Worm (Caenorhabditis elegans): ENCODE measurements around the gene cif-1.

Gene cif-1

DNA sequence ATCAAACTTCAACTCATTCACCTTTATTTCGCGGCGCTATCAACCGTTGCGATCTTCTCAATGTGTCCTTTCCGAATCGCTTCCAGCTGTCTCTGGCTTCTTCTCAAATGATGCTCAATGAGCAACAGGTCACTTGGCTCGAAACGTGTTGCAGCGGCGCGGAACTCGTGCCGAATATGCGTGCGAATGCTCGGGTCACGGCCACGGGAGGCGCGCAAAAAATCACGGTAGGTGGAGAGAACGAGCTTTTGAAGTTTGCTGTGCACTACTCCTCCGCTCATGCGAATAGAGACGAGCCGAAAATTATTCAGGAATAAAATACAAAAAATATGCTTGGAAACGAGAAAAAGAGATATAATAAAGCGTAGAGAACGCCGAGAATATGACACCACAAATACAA is at the start of gene cif-1:
Gene cif-1 (minus strand): TSS at position 297 of the 400 bp plus-strand sequence.
- TF ChIP-seq tbx-37 (GFP tag; conservative IDR thresholded peaks at IDR 0.05) (no peak), B0310.2 (tag; optimal IDR thresholded peaks at IDR 0.05) (no peak), sea-1 (GFP tag; conservative IDR thresholded peaks at IDR 0.05) (no peak), flt-1 (GFP tag; IDR thresholded peaks at IDR 0.05) (no peak), F13C5.2 (tag; optimal IDR thresholded peaks at IDR 0.05) (no peak), ets-7 (tag; optimal IDR thresholded peaks at IDR 0.05) (no peak), ama-1 (optimal IDR thresholded peaks at IDR 0.05) (no peak), hmg-4 (GFP tag; optimal IDR thresholded peaks at IDR 0.05) (no peak), tra-4 (tag; optimal IDR thresholded peaks at IDR 0.05) (no peak), hmbx-1 (tag; optimal IDR thresholded peaks at IDR 0.05) (no peak), ceh-13 (GFP tag; optimal IDR thresholded peaks at IDR 0.05) (no peak), scrt-1 (GFP tag; IDR thresholded peaks at IDR 0.05) (no peak), hnd-1 (tag; optimal IDR thresholded peaks at IDR 0.05) (no peak), pes-1 (GFP tag; IDR thresholded peaks at IDR 0.05) (no peak)

DNA sequence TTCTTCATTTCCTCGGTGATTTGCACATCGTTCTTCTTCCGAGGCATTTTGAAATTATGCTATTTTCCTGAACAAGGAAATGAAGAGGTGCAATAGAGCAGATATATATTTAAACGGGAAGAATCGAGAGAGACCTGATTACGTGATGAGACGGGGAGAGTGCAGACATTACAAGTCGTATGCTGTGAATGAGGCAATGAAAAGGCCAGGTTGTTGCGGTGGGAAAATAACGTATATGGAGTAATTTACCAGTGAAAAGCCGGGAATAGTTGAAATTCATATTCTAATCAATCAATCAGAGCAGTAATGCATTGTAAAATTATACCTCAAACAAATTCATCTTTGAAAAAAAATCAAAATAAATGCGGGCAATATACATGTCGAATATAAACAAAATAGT is 48.1 kb upstream of the cif-1 start, which contains the start of gene Y17G9B.8:
Gene Y17G9B.8 (minus strand): TSS at position 182 of the 400 bp plus-strand sequence.
- TF ChIP-seq tra-4 (tag; optimal IDR thresholded peaks at IDR 0.05) (no peak), hnd-1 (tag; optimal IDR thresholded peaks at IDR 0.05) (no peak)

DNA sequence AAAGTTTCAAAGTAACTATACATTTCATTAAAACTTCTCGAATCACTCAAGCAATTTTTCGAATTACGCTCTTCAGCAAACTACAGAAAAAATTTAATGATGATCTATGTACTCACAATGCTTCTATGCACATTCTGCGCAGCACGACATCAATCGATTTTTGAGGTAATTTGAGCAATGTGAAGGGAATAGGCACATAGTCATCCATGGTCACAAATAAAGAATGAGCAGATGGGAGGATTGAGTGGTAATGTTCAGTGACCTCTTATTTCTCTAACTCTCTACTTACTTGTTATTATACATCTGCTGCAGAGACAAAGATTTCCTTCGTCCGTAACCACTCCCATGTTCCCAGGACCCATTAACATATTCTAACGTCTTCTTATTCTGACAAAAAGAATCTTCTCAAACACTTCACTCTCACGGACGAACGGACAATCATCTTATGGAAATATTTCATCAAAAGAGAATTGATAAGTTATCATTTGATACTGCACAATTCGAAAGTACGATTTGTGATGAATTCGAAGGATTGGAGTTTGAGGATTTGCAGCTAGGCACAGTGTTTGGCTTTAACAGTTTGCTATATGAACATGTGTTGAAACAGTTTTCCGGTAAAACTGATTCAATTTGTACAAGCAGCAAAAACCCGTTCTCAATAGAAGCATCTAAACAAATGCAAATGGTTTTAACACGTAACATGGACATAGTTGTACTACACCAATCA is 45.5 kb upstream of the cif-1 start, which contains the start of the genes fbxb-77 and Y17G9B.11:
Gene fbxb-77 (minus strand): TSS at position 229 of the 727 bp plus-strand sequence.
Gene Y17G9B.11 (plus strand): TSS at position 677 of the 727 bp plus-strand sequence.
- TF ChIP-seq ceh-36 (tag; optimal IDR thresholded peaks at IDR 0.05) (no peak), tbx-37 (GFP tag; conservative IDR thresholded peaks at IDR 0.05) (no peak), hmg-4 (GFP tag; optimal IDR thresholded peaks at IDR 0.05) (no peak), aly-1 (tag; optimal IDR thresholded peaks at IDR 0.05) (no peak), ets-7 (tag; optimal IDR thresholded peaks at IDR 0.05) (no peak), B0310.2 (tag; optimal IDR thresholded peaks at IDR 0.05) (no peak), tra-4 (tag; optimal IDR thresholded peaks at IDR 0.05) (no peak), scrt-1 (GFP tag; IDR thresholded peaks at IDR 0.05) (no peak), tbx-11 (GFP tag; IDR thresholded peaks at IDR 0.05) (no peak), ceh-13 (GFP tag; optimal IDR thresholded peaks at IDR 0.05) (no peak)

DNA sequence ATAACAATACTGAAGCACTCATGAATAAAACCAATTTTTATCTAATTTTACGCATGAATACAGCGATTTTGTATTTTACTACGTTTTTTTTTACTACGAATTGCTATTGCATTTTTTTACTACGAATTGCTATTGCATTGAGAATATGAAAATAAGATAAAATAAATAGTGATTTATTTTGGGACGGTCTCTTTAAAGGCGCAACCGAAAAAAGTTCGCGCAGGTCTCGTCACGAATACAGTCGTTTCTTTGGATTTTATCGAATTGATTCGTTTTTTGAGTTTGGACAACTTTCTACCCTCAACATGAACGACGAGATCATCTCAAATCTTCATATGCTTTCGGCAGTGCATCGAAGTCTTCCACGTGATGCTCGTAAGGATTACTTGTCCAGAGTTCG is 41.3 kb upstream of the cif-1 start, which contains the start of gene Y17G9B.4:
Gene Y17G9B.4 (plus strand): TSS at position 306 of the 400 bp plus-strand sequence.
- no peak for TF ChIP-seq scrt-1 (GFP tag; IDR thresholded peaks at IDR 0.05)
- no peak for TF ChIP-seq hnd-1 (tag; optimal IDR thresholded peaks at IDR 0.05)
- no peak for TF ChIP-seq aly-1 (tag; optimal IDR thresholded peaks at IDR 0.05)
- no peak for TF ChIP-seq hmg-4 (GFP tag; optimal IDR thresholded peaks at IDR 0.05)
- no peak for TF ChIP-seq ama-1 (optimal IDR thresholded peaks at IDR 0.05)
- no peak for TF ChIP-seq ceh-13 (GFP tag; optimal IDR thresholded peaks at IDR 0.05)
- no peak for TF ChIP-seq F13C5.2 (tag; optimal IDR thresholded peaks at IDR 0.05)
- no peak for TF ChIP-seq ceh-36 (tag; optimal IDR thresholded peaks at IDR 0.05)
- TF ChIP-seq B0310.2 (tag; optimal IDR thresholded peaks at IDR 0.05), result no peak
- TF ChIP-seq tra-4 (tag; optimal IDR thresholded peaks at IDR 0.05), result no peak

DNA sequence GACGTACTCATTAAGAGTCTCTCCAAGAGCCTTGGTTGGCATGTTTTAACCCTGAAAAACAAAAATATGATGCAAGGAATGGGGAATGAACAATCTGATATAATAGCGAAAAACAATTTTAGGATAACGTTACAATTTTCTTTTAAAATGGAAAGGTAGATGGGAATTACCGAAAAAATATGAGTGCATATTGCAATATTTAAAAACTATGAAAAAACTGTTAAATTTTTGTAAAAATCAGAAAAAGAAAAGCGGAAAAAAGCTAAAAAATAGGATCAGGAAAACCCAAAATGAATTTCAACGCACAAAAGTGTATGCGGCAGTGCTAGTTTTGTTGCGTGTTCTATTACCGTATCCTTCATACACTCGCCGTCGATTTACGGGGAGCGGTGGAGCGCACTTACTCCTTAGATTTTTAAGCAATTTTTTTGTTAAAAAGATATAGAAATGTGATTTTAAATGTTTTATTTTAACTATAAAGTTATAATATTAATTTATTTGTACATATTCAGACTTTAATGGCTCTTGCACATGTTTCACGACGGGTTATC is 39.2 kb upstream of the cif-1 start, which contains the start of the genes rpl-20 and Y17G9B.5:
Gene rpl-20 (minus strand): TSS at position 51 of the 551 bp plus-strand sequence.
Gene Y17G9B.5 (plus strand): TSS at position 513 of the 551 bp plus-strand sequence.
- peak; percentile 49 for TF ChIP-seq B0310.2 (tag; optimal IDR thresholded peaks at IDR 0.05)
- TF ChIP-seq hmg-4 (GFP tag; optimal IDR thresholded peaks at IDR 0.05), result peak; percentile 81
- TF ChIP-seq tbx-11 (GFP tag; IDR thresholded peaks at IDR 0.05), result peak; percentile 78
- peak; percentile 80 for TF ChIP-seq scrt-1 (GFP tag; IDR thresholded peaks at IDR 0.05)
- no peak for TF ChIP-seq aly-1 (tag; optimal IDR thresholded peaks at IDR 0.05)
- TF ChIP-seq ets-7 (tag; optimal IDR thresholded peaks at IDR 0.05), result peak; percentile 54
- TF ChIP-seq tra-4 (tag; optimal IDR thresholded peaks at IDR 0.05), result peak; percentile 73
- TF ChIP-seq sea-1 (GFP tag; conservative IDR thresholded peaks at IDR 0.05), result peak; percentile 87
- peak; percentile 63 for TF ChIP-seq ceh-13 (GFP tag; optimal IDR thresholded peaks at IDR 0.05)
- peak; percentile 72 for TF ChIP-seq hnd-1 (tag; optimal IDR thresholded peaks at IDR 0.05)
- TF ChIP-seq tbx-37 (GFP tag; conservative IDR thresholded peaks at IDR 0.05), result peak; percentile 76
- TF ChIP-seq hmbx-1 (tag; optimal IDR thresholded peaks at IDR 0.05), result peak; percentile 75
- peak; percentile 99 for TF ChIP-seq F13C5.2 (tag; optimal IDR thresholded peaks at IDR 0.05)
- TF ChIP-seq pes-1 (GFP tag; IDR thresholded peaks at IDR 0.05), result peak; percentile 81
- TF ChIP-seq ceh-36 (tag; optimal IDR thresholded peaks at IDR 0.05), result peak; percentile 85
- peak; percentile 84 for TF ChIP-seq flt-1 (GFP tag; IDR thresholded peaks at IDR 0.05)
- TF ChIP-seq ama-1 (optimal IDR thresholded peaks at IDR 0.05), result no peak

DNA sequence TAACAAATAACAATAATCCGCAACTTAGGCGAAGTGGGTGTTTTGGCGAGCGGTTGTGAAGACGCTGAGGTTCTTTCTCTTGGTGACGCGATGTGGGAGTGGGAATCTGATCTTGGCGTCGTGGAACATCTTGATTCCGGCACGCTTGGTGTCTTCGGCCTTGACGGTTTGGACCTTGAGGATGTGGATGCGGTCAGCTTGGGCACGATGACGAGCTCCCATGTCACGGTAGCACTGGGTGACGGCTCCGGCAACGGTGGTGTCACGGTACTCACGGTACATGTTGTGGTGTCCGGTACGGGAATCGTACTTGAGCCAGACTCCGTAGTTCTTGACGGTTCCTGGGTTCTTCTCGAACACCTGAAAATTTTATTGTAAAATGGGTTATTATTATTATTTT is 38.6 kb upstream of the cif-1 start:
- TF ChIP-seq hmbx-1 (tag; optimal IDR thresholded peaks at IDR 0.05) (no peak), aly-1 (tag; optimal IDR thresholded peaks at IDR 0.05) (no peak), F13C5.2 (tag; optimal IDR thresholded peaks at IDR 0.05) (no peak), ceh-36 (tag; optimal IDR thresholded peaks at IDR 0.05) (no peak), tbx-11 (GFP tag; IDR thresholded peaks at IDR 0.05) (no peak), scrt-1 (GFP tag; IDR thresholded peaks at IDR 0.05) (no peak), hnd-1 (tag; optimal IDR thresholded peaks at IDR 0.05) (no peak), B0310.2 (tag; optimal IDR thresholded peaks at IDR 0.05) (no peak), ets-7 (tag; optimal IDR thresholded peaks at IDR 0.05) (no peak), tra-4 (tag; optimal IDR thresholded peaks at IDR 0.05) (no peak), ceh-13 (GFP tag; optimal IDR thresholded peaks at IDR 0.05) (no peak), pes-1 (GFP tag; IDR thresholded peaks at IDR 0.05) (no peak), sea-1 (GFP tag; conservative IDR thresholded peaks at IDR 0.05) (no peak), ama-1 (optimal IDR thresholded peaks at IDR 0.05) (no peak), flt-1 (GFP tag; IDR thresholded peaks at IDR 0.05) (no peak), hmg-4 (GFP tag; optimal IDR thresholded peaks at IDR 0.05) (no peak), tbx-37 (GFP tag; conservative IDR thresholded peaks at IDR 0.05) (no peak)
